Worm (Caenorhabditis elegans): ENCODE data around the gene fbxb-3.
"Not testable (repeated sequence)": the region's sequence is repeated elsewhere in the genome, so short reads cannot be mapped to it uniquely, and the experiment has no call there.

- not testable (repeated sequence) for TF ChIP-seq skn-1 (tag; optimal IDR thresholded peaks at IDR 0.05); peb-1 (tag; optimal IDR thresholded peaks at IDR 0.05); ama-1 (optimal IDR thresholded peaks at IDR 0.05); nhr-11 (tag; optimal IDR thresholded peaks at IDR 0.05); elt-3 (tag; optimal IDR thresholded peaks at IDR 0.05)
Measured at ce11 chrIV:11828012-11828411, 10.7 kb upstream of the fbxb-3 start, which contains the start of gene M117.6.
